Fruit fly (Drosophila melanogaster) S2 (cell line): ENCODE measurements around the gene CG43630.
"Not testable (repeated sequence)": the region's sequence is repeated elsewhere in the genome, so short reads cannot be mapped to it uniquely, and the experiment has no call there.

Source experiments
- CG8478 ChIP-seq: fragments of >200 bp; optimal IDR thresholded peaks from 2 replicates; lab custom pipeline; 2018
- CTCF ChIP-seq, 2 experiments: fragments of >200 bp; optimal IDR thresholded peaks; 2 replicates each; lab custom pipeline; 2018

The CG43630 gene

dm6 chr3R:12676160-12676559 lies at the start of gene CG43630:
CG43630 (minus strand) TSS chr3R:12676260.
- TF ChIP-seq CG8478 (lab: Kevin White, UChicago) (no peak), CTCF (optimal IDR thresholded peaks at IDR 0.05; lab: Kevin White, UChicago) (no peak)

- no peak for TF ChIP-seq CG8478 (lab: Kevin White, UChicago)
- TF ChIP-seq CTCF (optimal IDR thresholded peaks at IDR 0.05; lab: Kevin White, UChicago), result peak; percentile 6 to 71
These were observed 47.7 kb upstream of the CG43630 start for dm6 chr3R:12723759-12724158.

DNA sequence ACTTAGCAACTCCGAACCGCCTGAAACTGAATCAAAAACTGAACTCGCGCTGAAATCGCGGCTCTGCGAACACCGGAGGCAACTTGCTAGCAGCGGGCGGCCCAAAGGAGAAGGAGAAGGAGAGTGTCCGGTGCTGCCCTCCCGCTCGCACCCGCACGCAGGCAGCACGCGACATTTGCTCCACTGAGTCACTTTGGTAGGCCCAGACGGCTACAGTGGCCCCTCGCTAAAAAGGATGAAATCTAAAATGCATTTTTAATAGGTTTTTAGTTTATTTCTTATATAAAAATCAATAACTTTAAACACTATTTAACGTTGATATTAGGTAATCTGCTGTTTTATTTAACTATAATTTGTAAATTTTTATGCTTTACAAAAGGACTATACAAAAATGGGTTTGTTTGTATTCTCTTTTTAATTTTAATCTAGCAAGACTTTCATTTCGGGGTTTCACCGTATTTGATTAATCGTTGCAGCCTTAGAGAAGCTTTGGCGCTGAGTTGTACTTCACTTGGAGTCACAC lies 46.4 kb upstream of the CG43630 start, which contains the start of gene Men:
TSS of gene Men (minus strand) at position 51 of the 523 bp plus-strand sequence.
- no peak for TF ChIP-seq CTCF (optimal IDR thresholded peaks at IDR 0.05; lab: Kevin White, UChicago)
- TF ChIP-seq CG8478 (lab: Kevin White, UChicago), result no peak

DNA sequence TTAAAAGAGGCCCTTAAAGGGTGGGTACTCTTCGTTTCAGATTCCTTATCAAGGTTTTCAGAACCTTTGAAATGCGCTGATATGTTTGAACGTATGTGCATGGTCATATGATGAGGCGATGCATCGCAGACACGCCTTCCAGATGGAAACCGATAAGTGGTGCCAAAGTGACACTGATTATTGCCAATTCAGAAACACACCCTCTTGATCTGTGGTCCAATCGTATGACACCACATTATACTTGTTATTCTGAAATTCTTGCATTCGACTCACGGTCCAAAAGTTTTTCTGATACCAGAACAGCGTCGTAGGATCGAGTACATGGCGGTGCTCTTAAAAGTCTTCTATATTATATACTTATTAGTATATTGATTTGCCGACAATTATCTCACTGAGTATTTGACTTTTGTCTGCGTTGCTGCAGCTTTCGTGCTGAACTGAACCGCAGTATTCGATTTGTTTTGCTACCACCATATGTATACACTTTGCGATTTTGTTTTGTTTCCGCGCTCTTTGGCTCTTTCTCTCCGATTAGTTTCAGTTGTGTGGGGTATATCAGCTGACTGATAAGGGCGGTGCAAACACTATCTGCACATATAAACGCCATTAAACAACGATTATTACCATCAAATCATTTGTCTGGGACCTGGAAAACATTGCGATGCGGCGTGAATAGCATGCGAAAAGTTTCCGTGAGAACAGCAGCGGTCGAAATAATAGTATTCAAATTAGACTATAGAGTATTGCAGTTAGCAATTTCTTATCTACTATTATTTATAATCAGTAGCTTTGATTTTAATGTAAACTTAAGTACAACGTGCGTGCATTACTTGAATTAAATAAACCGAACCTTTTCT lies 44.5 kb upstream of the CG43630 start:
- no peak for TF ChIP-seq CG8478 (lab: Kevin White, UChicago)
- no peak for TF ChIP-seq CTCF (optimal IDR thresholded peaks at IDR 0.05; lab: Kevin White, UChicago)

DNA sequence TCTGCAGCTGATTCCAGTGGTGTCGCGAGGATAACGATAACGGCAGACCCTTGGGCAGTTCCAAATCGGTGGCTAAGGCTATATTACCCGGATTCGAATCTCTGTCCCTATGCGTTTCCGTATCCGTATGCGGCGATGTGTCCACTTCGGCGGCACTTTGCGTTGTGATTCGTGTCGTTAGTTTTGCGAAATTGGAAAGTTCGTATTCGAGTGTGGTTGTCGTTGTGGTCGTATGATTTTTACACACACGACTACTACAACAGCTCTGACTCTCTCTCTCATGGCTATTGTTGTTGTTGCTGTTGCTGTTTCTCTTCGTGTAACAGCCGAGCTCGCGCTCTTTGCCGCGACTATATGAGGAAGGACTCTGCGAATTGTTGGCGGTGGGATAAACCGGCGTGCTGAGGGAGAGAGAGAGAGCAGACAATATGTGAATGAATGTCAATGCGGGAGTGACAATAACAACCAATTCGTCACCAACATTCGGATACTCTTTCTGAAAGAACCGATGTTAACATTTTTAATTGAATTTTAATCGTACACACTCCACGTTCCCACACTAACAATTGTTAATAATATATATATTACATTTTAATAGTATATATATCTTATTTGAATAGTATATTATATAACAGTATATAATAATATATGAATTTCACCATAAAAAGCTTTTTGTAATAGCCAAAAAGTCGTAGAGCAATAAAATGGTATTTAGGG lies 43.7 kb upstream of the CG43630 start:
- TF ChIP-seq CTCF (optimal IDR thresholded peaks at IDR 0.05; lab: Kevin White, UChicago) (no peak), CG8478 (lab: Kevin White, UChicago) (no peak)

dm6 chr3R:12718536-12719033 lies 42.5 kb upstream of the CG43630 start:
- no peak for TF ChIP-seq CG8478 (lab: Kevin White, UChicago)
- TF ChIP-seq CTCF (optimal IDR thresholded peaks at IDR 0.05; lab: Kevin White, UChicago), result no peak

DNA sequence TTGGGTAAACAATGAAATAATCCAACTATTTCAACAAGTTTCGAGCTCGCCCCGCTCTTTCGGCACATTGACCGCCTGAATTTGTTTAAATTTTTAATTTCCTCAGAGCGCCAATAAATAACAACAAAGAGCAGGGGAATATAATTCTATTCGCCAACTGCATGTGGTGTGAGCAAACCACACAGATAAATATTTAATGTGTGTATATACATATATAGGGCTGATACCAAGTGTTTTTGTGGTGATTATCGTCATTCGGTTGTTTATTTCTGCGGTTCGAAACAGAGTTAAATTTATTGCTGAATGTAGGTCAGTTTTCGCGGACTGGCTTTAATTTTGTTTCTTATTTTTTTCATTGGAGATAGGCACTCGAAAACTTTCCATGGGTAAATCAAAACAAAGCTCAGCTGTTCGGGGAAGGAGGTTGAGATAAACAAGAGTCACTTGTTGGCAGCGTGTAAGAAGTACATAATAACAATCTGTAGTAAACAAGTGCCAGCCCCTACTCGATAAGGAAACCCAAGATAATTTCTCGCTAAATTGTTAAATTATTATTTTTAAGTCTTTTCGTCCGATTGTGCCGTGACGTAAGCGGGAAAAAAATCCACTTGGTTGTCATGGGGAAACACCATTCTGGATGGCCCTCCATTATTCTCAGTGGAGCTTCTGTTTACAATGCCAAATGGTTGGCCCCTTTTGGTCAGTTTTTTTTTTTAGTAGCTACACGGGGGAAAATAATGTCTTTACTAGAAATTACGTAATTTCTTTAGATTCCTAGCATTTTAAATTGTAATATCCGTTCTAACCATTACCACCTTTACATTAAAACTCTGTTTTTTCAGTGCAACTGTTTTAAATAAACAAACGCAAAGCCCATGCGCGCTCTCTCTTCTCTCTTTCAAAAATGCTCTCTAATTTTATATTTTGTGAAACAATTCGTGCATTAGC lies 41.8 kb upstream of the CG43630 start:
- TF ChIP-seq CG8478 (lab: Kevin White, UChicago) (no peak), CTCF (optimal IDR thresholded peaks at IDR 0.05; lab: Kevin White, UChicago) (no peak)

- TF ChIP-seq CTCF (optimal IDR thresholded peaks at IDR 0.05; lab: Kevin White, UChicago), result no peak
- TF ChIP-seq CG8478 (lab: Kevin White, UChicago), result no peak
These were observed 40.8 kb upstream of the CG43630 start for dm6 chr3R:12716894-12717293.

DNA sequence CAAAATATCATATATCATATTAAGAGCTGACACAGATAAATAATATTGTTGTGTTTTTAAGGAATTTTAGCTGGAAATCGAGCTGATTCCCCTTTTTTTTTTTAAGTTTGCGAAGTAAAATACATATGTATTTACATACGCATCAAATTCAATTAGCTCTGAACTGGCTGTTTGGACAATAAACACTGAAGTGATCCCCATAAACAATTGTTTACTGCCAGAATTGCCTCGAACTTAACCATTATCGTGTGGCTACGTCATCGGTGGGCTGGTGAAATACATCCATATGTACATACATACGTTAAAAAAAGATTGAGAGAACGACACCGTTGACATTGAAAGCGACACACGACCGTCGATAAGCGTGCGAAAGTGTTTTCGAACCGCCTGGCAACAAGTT lies 40.2 kb upstream of the CG43630 start:
- no peak for TF ChIP-seq CTCF (optimal IDR thresholded peaks at IDR 0.05; lab: Kevin White, UChicago)
- TF ChIP-seq CG8478 (lab: Kevin White, UChicago), result no peak

- TF ChIP-seq CTCF (optimal IDR thresholded peaks at IDR 0.05; lab: Kevin White, UChicago), result no peak
These were observed 39.2 kb upstream of the CG43630 start for dm6 chr3R:12715253-12715652.

DNA sequence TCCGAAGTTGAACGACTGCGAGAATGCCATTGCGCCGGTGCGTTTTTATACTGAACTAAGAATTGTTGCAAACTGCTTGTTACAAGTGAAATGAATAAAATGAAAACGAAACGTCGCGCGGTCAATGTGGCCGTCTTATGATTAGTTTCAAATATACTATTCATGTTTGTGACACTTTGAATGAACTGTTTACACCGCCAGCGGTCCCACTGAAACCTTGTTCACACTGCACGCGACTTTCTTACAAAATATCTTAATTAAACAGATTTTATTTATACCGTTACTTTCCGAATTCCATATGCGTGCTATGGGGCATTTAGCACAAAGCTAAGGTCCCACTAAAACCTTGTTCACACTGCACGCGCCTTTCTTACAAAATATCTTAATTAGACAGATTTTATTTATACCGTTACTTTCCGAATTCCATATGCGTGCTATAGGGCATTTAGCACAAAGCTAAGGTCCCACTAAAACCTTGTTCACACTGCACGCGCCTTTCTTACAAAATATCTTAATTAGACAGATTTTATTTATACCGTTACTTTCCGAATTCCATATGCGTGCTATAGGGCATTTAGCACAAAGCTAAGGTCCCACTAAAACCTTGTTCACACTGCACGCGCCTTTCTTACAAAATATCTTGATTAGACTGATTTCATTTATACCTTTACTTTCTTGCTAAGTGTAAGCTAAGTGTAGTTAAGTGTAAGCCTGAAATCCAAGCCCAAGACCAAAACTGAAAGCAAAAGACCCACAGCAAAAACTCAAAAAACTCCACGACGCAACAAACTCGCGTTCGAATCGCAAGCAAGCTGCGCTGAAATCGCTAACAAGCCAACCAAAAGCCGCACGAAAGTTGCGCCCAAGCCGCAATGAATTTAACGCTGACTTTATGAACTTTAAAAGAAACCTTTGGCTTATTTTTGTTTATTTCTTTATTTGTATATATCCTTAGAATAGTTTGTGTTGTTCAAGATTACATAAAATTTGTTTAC lies 36.4 kb upstream of the CG43630 start, which contains the start of gene PolQ:
TSS of gene PolQ (minus strand) at position 122 of the 995 bp plus-strand sequence.
- not testable (repeated sequence) for TF ChIP-seq CTCF (optimal IDR thresholded peaks at IDR 0.05; lab: Kevin White, UChicago); CG8478 (lab: Kevin White, UChicago)

DNA sequence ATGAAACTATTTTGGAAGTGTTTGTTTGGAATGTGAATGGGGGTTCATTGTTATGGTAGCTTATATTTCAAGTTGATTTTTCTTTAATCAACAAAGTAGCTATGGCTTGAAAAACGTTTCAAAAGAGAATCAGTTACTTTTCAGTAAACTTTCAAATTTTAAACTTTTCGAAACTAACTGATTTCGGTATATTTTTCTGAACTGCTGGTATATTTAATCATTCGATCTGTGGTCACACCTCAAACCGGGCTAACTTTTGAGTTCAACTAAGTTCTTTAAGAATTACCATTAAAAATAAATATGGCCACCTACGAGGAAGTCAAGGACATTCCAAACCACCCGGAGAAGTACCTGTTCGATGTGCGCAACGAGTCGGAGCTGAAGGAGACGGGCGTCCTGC lies 28.8 kb upstream of the CG43630 start, which contains the start of gene CG12279:
TSS of gene CG12279 (plus strand) at position 234 of the 400 bp plus-strand sequence.
- no peak for TF ChIP-seq CG8478 (lab: Kevin White, UChicago)
- TF ChIP-seq CTCF (optimal IDR thresholded peaks at IDR 0.05; lab: Kevin White, UChicago), result no peak
